Worm (Caenorhabditis elegans): ENCODE results near the gene ZK896.1.

ZK896.1 gene

DNA sequence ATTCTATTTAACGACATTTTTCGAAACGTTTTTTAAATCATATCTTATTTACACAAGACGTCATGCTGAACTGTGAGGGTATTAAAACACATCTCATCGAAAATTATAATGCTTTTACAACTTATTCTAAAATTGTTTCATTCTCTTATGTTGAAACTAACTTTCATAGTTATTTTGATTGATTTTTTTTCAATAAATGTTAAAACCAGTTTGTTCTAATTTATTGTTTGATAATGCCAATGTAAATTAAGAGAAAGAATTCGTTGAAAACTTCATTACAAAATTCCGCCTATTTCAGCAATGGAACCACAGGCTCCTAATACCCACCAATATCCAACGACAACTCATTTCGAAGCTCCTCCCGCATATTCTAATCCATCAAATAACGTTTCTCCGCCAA, 19.8 kb upstream of the ZK896.1 start, which contains the start of gene K08D8.11:
Gene K08D8.11 (plus strand): TSS at position 301 of the 400 bp plus-strand sequence.
- TF ChIP-seq ceh-31 (tag; optimal IDR thresholded peaks at IDR 0.05) (no peak), unc-3 (GFP tag; conservative IDR thresholded peaks at IDR 0.05) (no peak), unc-3 (tag; optimal IDR thresholded peaks at IDR 0.05) (no peak), rnt-1 (tag; optimal IDR thresholded peaks at IDR 0.05) (no peak), madf-2 (tag; optimal IDR thresholded peaks at IDR 0.05) (no peak)

DNA sequence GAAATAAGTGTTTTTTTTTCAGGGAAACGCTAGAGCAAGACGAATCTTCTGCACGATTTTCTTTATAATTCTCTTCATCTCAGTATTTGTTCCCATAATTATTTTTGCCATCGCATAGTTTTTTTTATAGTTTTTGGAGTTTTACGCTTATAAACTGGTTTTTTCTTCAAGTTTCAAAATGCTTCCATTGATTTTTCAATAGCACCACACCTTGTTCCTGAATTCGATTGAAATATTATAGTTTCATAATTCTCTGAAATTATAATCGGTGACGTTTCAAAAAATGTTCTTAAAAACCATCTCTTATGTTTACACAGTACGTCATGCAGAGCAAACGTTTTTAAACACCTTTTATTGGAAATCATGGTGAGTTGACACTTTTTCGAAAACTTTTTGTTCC, 18.0 kb upstream of the ZK896.1 start, which contains the start of gene K08D8.12:
Gene K08D8.12 (plus strand): TSS at position 301 of the 400 bp plus-strand sequence.
- TF ChIP-seq ceh-24 (tag; optimal IDR thresholded peaks at IDR 0.05) (no peak), hlh-30 (tag; optimal IDR thresholded peaks at IDR 0.05; ENCODE audit: insufficient read depth) (no peak)

DNA sequence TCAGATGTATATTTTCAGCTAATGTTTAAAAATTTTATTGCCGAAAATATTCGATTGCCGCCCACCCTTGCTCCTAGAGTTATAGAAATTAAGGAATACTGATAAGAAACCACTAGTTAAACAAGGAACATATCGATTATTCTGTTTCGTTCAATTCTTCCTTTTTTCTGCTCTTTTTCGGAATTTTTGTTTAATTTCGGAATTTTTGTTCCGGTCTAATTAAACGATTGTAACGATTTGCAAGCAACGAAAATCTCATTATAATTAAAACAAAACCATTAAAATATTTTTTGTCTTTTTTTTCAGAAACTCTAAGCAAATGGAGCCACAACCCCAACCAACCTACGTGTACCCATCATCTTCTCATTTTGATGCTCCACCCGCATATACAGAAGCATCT, 17.0 kb upstream of the ZK896.1 start, which contains the start of gene K08D8.1:
Gene K08D8.1 (plus strand): TSS at position 301 of the 400 bp plus-strand sequence.
- TF ChIP-seq F13H6.1 (tag; optimal IDR thresholded peaks at IDR 0.05) (no peak), unc-86 (tag; optimal IDR thresholded peaks at IDR 0.05) (no peak), K02D7.2 (tag; optimal IDR thresholded peaks at IDR 0.05) (no peak), ceh-9 (tag; optimal IDR thresholded peaks at IDR 0.05) (no peak), ttx-3 (tag; optimal IDR thresholded peaks at IDR 0.05) (no peak), ama-1 (optimal IDR thresholded peaks at IDR 0.05) (no peak), C08G9.2 (tag; optimal IDR thresholded peaks at IDR 0.05) (no peak), tbx-2 (tag; optimal IDR thresholded peaks at IDR 0.05) (no peak), mec-3 (tag; optimal IDR thresholded peaks at IDR 0.05; ENCODE audit: borderline replicate concordance) (no peak), ceh-2 (tag; optimal IDR thresholded peaks at IDR 0.05) (no peak), ceh-6 (GFP tag; optimal IDR thresholded peaks at IDR 0.05) (no peak), ceh-19 (GFP tag; optimal IDR thresholded peaks at IDR 0.05) (no peak), unc-42 (tag; optimal IDR thresholded peaks at IDR 0.05) (no peak), unc-3 (GFP tag; conservative IDR thresholded peaks at IDR 0.05) (no peak), unc-3 (tag; optimal IDR thresholded peaks at IDR 0.05) (no peak), Y22D7AL.16 (tag; optimal IDR thresholded peaks at IDR 0.05) (no peak), hlh-13 (GFP tag; optimal IDR thresholded peaks at IDR 0.05) (no peak), sox-2 (GFP tag; IDR thresholded peaks at IDR 0.05) (no peak), ceh-24 (tag; optimal IDR thresholded peaks at IDR 0.05) (no peak), pag-3 (tag; optimal IDR thresholded peaks at IDR 0.05; ENCODE audit: borderline replicate concordance) (no peak)

DNA sequence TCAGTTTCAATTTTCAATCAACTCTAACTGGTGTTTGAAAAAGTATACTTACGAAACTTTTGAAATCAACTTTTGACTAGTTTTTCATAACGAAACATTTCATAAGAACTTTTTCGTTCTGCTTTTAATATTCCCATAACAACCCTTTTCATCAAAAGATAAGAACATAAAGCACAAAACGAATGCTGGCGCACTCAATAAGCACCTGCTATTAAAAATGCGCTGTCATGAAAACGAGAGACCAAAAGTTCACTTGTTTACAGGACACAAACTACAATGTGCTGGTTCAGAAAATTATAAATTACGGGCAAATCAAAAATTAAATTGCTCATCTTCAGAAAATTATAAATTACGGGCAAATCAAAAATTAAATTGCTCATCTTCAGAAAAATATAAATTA, 15.9 kb upstream of the ZK896.1 start:
- TF ChIP-seq lim-6 (tag; optimal IDR thresholded peaks at IDR 0.05) (no peak), odd-2 (tag; optimal IDR thresholded peaks at IDR 0.05) (no peak), T23F11.4 (GFP tag; optimal IDR thresholded peaks at IDR 0.05) (no peak), C08G9.2 (tag; optimal IDR thresholded peaks at IDR 0.05) (no peak), pat-9 (tag; optimal IDR thresholded peaks at IDR 0.05) (no peak), pag-3 (tag; optimal IDR thresholded peaks at IDR 0.05; ENCODE audit: borderline replicate concordance) (no peak), hlh-13 (GFP tag; optimal IDR thresholded peaks at IDR 0.05) (no peak)

DNA sequence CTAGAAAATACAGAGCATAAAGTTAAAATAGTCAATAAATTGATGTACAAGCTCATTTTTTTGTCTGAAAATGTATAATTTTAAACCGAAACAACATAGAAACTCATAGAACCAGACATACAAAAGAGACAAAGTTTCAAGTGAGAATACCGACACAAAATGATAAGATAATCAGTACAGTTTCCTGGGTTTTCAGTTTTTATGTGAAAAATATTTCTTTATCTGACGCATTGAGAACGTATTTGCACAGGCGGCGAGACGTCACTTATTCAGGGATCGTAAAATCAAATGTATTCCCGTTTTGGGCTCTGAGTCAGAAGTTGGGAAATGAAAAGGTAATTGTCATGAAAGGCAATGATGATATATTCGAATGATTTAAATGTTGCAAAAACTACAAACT, 15.3 kb upstream of the ZK896.1 start, which contains the start of gene K08D8.6:
Gene K08D8.6 (minus strand): TSS at position 64 of the 400 bp plus-strand sequence.
- peak; percentile 4 for TF ChIP-seq elt-2 (tag; optimal IDR thresholded peaks at IDR 0.05)
- no peak for TF ChIP-seq unc-3 (GFP tag; conservative IDR thresholded peaks at IDR 0.05)
- no peak for TF ChIP-seq unc-3 (tag; optimal IDR thresholded peaks at IDR 0.05)

DNA sequence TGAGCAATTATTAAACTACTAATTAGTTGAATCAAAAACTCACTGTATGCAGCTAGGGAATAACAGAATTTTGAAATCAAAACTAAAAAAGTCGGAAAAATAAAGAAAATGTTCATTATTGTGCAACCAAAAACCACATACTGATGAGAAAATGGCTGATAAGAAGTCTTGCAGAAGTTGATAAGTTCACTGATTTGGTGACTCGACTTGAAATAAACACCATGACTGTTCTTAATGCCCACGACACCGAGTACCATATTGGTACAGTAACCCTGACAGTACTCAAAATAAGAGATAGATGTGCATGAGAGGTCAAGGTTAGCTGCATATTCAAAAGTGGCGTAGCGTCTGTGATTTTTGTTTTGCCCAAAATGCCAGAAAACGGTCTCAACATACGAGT, 10.9 kb upstream of the ZK896.1 start:
- TF ChIP-seq ttx-3 (tag; optimal IDR thresholded peaks at IDR 0.05) (no peak), unc-42 (tag; optimal IDR thresholded peaks at IDR 0.05) (no peak), pros-1 (tag; optimal IDR thresholded peaks at IDR 0.05) (no peak), sox-4 (tag; optimal IDR thresholded peaks at IDR 0.05) (no peak), K09A11.1 (tag; optimal IDR thresholded peaks at IDR 0.05; ENCODE audit: insufficient read depth) (no peak), ceh-24 (tag; optimal IDR thresholded peaks at IDR 0.05) (no peak), pqm-1 (tag; optimal IDR thresholded peaks at IDR 0.05) (no peak), hlh-15 (tag; optimal IDR thresholded peaks at IDR 0.05) (no peak), unc-55 (GFP tag; optimal IDR thresholded peaks at IDR 0.05) (no peak), dve-1 (tag; optimal IDR thresholded peaks at IDR 0.05) (no peak), pag-3 (tag; optimal IDR thresholded peaks at IDR 0.05; ENCODE audit: borderline replicate concordance) (no peak), Y22D7AL.16 (tag; optimal IDR thresholded peaks at IDR 0.05) (no peak), mec-3 (tag; optimal IDR thresholded peaks at IDR 0.05; ENCODE audit: borderline replicate concordance) (no peak), fkh-6 (tag; optimal IDR thresholded peaks at IDR 0.05) (no peak), ceh-2 (tag; optimal IDR thresholded peaks at IDR 0.05) (no peak), ref-2 (tag; optimal IDR thresholded peaks at IDR 0.05) (no peak), ama-1 (optimal IDR thresholded peaks at IDR 0.05) (no peak)
